Worm (Caenorhabditis elegans) whole organism, mixed stage, embryonic: ENCODE measurements around the gene tag-131.

Source experiments
- ces-1 ChIP-seq: fragments of 150-350 bp; optimal IDR thresholded peaks from 2 replicates; lab custom pipeline; 2014; ENCODE audit warnings: missing biosample characterization, missing genetic modification reagents, missing genetic modification characterization
- elt-1 ChIP-seq: sonication (generic microtip); optimal IDR thresholded peaks from 2 replicates; lab custom pipeline; 2017; ENCODE audit warnings: missing genetic modification characterization, mild to moderate bottlenecking, missing compliant biosample characterization, antibody characterized with exemption, moderate library complexity, borderline replicate concordance; ENCODE audit not compliant: insufficient read depth
- ham-2 ChIP-seq: fragments of 200-800 bp; sonication (Bioruptor generic); optimal IDR thresholded peaks from 2 replicates; lab custom pipeline; 2018; ENCODE audit warnings: mild to moderate bottlenecking, missing genetic modification characterization, missing compliant biosample characterization
- mab-5 ChIP-seq: fragments of 150-350 bp; optimal IDR thresholded peaks from 2 replicates; lab custom pipeline; 2014; ENCODE audit warnings: missing biosample characterization, missing genetic modification characterization
- nhr-12 ChIP-seq: fragments of 150-350 bp; optimal IDR thresholded peaks from 2 replicates; lab custom pipeline; 2014; ENCODE audit warnings: missing biosample characterization, missing genetic modification characterization
- nhr-28 ChIP-seq: fragments of 150-350 bp; optimal IDR thresholded peaks from 2 replicates; lab custom pipeline; 2014; ENCODE audit warnings: missing biosample characterization, missing genetic modification characterization
- snpc-4 ChIP-seq: fragments of 150-350 bp; optimal IDR thresholded peaks from 2 replicates; lab custom pipeline; 2014; ENCODE audit warnings: missing biosample characterization, missing genetic modification characterization
- sptf-1 ChIP-seq: sonication (generic microtip); optimal IDR thresholded peaks from 2 replicates; lab custom pipeline; 2017; ENCODE audit warnings: mild to moderate bottlenecking, missing genetic modification characterization, moderate library complexity, missing compliant biosample characterization
- unc-62 ChIP-seq: fragments of 150-350 bp; optimal IDR thresholded peaks from 2 replicates; lab custom pipeline; 2014; ENCODE audit warnings: missing biosample characterization, missing genetic modification reagents, missing genetic modification characterization
- zip-8 ChIP-seq: fragments of 150-350 bp; optimal IDR thresholded peaks from 2 replicates; lab custom pipeline; 2014; ENCODE audit warnings: missing biosample characterization, missing genetic modification characterization
- ztf-11 ChIP-seq: fragments of 150-350 bp; optimal IDR thresholded peaks from 2 replicates; lab custom pipeline; 2014; ENCODE audit warnings: missing biosample characterization, missing genetic modification characterization

- TF ChIP-seq mab-5 (tag; lab: Kevin White, UChicago) (no peak), elt-1 (no peak), sptf-1 (tag; lab: Kevin White, UChicago) (peak; percentile 8), unc-62 (GFP tag; lab: Kevin White, UChicago) (peak; percentile 61), nhr-12 (tag; lab: Kevin White, UChicago) (no peak), nhr-28 (tag; lab: Kevin White, UChicago) (no peak), snpc-4 (tag; lab: Kevin White, UChicago) (no peak), zip-8 (peak; percentile 74), ztf-11 (tag; lab: Kevin White, UChicago) (peak; percentile 50), ham-2 (GFP tag; lab: Kevin White, UChicago) (no peak), ces-1 (no peak)
These were observed 44.6 kb upstream of the tag-131 start for ce11 chrIII:4272864-4273263.
